Worm (Caenorhabditis elegans): ENCODE results near the gene grd-12.

DNA sequence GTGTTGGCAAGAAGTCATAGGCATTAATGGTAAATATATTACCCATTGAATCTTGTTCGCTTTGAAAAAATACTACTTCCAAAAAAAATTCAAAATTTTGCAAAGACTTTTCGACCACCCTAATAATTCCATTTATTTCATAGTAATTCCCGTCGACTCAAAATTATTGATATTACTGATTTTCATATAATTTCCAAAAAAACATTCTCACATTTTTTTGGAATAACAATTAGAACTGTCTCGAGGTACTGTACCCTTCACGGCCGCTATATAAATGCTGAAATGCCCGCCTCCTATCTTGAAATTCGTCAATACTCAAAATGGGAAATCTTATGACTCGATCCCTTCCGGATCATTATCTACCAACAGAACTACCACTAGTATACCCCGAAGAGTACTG, 45.2 kb downstream of the grd-12 start, which contains the start of gene F14H8.4:
- no peak for TF ChIP-seq him-1 (tag; optimal IDR thresholded peaks at IDR 0.05)
- TF ChIP-seq W03F9.2 (tag; optimal IDR thresholded peaks at IDR 0.05) = no peak

Data from whole organism, L4/young adult.